Worm (Caenorhabditis elegans): ENCODE data around the gene iffb-1.

The iffb-1 gene

DNA sequence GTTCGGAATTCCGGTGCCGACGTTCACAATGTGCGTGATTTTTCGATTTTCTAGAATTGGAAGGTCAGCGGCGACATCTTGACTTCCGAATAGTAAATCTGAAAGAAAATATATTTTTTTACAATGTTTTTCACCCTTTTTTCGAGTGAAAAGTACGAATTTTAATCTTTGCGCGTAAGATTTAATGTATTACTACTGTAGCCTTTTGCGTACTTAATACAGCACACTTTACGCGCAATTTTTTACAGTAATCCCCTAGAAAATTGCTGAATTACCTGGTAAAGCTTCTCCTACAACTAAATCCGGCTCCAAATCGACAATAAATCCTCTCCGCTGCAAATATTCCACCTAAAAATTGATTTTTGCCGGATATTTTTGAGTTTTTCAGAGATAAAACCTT is 16.2 kb downstream of the iffb-1 start:
- TF ChIP-seq ceh-36 (tag; optimal IDR thresholded peaks at IDR 0.05) = peak; percentile 43
- no peak for TF ChIP-seq scrt-1 (GFP tag; IDR thresholded peaks at IDR 0.05)
- TF ChIP-seq B0310.2 (tag; optimal IDR thresholded peaks at IDR 0.05) = no peak
- TF ChIP-seq hmg-4 (GFP tag; optimal IDR thresholded peaks at IDR 0.05) = no peak
- no peak for TF ChIP-seq sea-1 (GFP tag; conservative IDR thresholded peaks at IDR 0.05)
- no peak for TF ChIP-seq ets-7 (tag; optimal IDR thresholded peaks at IDR 0.05)

DNA sequence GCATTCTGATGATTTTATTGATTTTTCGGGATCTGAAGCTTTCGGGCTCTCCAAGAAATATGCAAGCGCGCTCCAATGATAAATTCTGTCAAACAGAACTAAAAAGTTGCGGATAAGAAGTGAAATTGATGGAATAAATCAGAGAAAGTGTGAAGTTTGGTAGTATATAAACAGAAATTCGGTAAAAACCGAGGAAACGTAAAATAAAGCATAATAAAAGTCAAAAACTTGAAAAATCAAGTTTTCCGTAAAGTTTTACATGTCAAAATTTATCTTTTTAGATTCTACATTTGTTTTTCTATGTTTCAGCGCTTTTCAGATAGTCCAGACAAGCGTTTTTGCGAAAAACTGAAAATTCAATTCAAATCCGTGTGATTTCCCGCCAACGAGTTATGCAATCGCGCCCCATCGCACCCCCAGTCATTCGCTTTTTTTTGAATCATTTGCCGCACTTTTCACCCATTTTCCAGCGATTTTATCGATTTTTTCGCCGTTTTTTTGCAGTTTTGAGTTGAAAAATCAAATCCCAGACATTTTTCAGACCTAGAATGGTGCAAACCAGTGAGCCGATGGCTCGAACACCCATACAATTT is 16.9 kb downstream of the iffb-1 start, which contains the start of the genes Y54F10BM.13 and ppm-1.D:
TSS of gene Y54F10BM.13 (minus strand) at position 51 of the 593 bp plus-strand sequence.
TSS of gene ppm-1.D (plus strand) at position 540 of the 593 bp plus-strand sequence.
- no peak for TF ChIP-seq ceh-36 (tag; optimal IDR thresholded peaks at IDR 0.05)
- TF ChIP-seq flt-1 (GFP tag; IDR thresholded peaks at IDR 0.05) = no peak
- no peak for TF ChIP-seq sea-1 (GFP tag; conservative IDR thresholded peaks at IDR 0.05)
- no peak for TF ChIP-seq aly-1 (tag; optimal IDR thresholded peaks at IDR 0.05)
- no peak for TF ChIP-seq B0310.2 (tag; optimal IDR thresholded peaks at IDR 0.05)
- TF ChIP-seq tra-4 (tag; optimal IDR thresholded peaks at IDR 0.05) = no peak
- no peak for TF ChIP-seq tbx-37 (GFP tag; conservative IDR thresholded peaks at IDR 0.05)
- TF ChIP-seq tbx-11 (GFP tag; IDR thresholded peaks at IDR 0.05) = no peak
- no peak for TF ChIP-seq pes-1 (GFP tag; IDR thresholded peaks at IDR 0.05)
- no peak for TF ChIP-seq hmbx-1 (tag; optimal IDR thresholded peaks at IDR 0.05)
- TF ChIP-seq ets-7 (tag; optimal IDR thresholded peaks at IDR 0.05) = no peak
- TF ChIP-seq ceh-13 (GFP tag; optimal IDR thresholded peaks at IDR 0.05) = no peak
- TF ChIP-seq F13C5.2 (tag; optimal IDR thresholded peaks at IDR 0.05) = no peak
- TF ChIP-seq hnd-1 (tag; optimal IDR thresholded peaks at IDR 0.05) = no peak
- TF ChIP-seq hmg-4 (GFP tag; optimal IDR thresholded peaks at IDR 0.05) = no peak
- no peak for TF ChIP-seq scrt-1 (GFP tag; IDR thresholded peaks at IDR 0.05)
- TF ChIP-seq ama-1 (optimal IDR thresholded peaks at IDR 0.05) = no peak

DNA sequence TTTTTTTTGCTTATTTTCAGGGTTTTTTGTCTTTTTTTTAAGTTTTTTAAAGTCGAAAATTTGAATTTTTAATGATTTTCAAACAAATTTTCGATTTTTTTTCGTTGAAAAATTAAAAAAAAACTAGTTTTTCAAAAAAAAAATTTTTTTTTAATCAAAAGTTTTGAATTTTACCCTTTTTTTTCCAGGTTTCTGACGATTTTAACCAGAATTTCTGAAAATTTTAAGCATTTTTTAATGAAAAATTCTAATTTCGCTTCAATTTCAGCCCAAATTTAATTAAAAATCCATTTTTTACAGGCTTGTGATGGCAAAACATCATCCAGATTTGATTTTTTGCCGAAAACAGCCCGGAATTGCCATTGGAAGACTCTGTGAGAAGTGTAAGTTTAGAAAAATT is 29.0 kb downstream of the iffb-1 start, which contains the start of gene phf-5:
TSS of gene phf-5 (plus strand) at position 301 of the 400 bp plus-strand sequence.
- no peak for TF ChIP-seq scrt-1 (GFP tag; IDR thresholded peaks at IDR 0.05)
- no peak for TF ChIP-seq sea-1 (GFP tag; conservative IDR thresholded peaks at IDR 0.05)
- no peak for TF ChIP-seq B0310.2 (tag; optimal IDR thresholded peaks at IDR 0.05)
- TF ChIP-seq hmbx-1 (tag; optimal IDR thresholded peaks at IDR 0.05) = no peak
- TF ChIP-seq tra-4 (tag; optimal IDR thresholded peaks at IDR 0.05) = no peak
- no peak for TF ChIP-seq flt-1 (GFP tag; IDR thresholded peaks at IDR 0.05)
- TF ChIP-seq tbx-37 (GFP tag; conservative IDR thresholded peaks at IDR 0.05) = no peak
- TF ChIP-seq ama-1 (optimal IDR thresholded peaks at IDR 0.05) = no peak
- no peak for TF ChIP-seq hmg-4 (GFP tag; optimal IDR thresholded peaks at IDR 0.05)
- TF ChIP-seq ceh-36 (tag; optimal IDR thresholded peaks at IDR 0.05) = no peak
- TF ChIP-seq F13C5.2 (tag; optimal IDR thresholded peaks at IDR 0.05) = no peak
- TF ChIP-seq tbx-11 (GFP tag; IDR thresholded peaks at IDR 0.05) = no peak
- no peak for TF ChIP-seq hnd-1 (tag; optimal IDR thresholded peaks at IDR 0.05)
- TF ChIP-seq aly-1 (tag; optimal IDR thresholded peaks at IDR 0.05) = no peak
- TF ChIP-seq ceh-13 (GFP tag; optimal IDR thresholded peaks at IDR 0.05) = no peak

DNA sequence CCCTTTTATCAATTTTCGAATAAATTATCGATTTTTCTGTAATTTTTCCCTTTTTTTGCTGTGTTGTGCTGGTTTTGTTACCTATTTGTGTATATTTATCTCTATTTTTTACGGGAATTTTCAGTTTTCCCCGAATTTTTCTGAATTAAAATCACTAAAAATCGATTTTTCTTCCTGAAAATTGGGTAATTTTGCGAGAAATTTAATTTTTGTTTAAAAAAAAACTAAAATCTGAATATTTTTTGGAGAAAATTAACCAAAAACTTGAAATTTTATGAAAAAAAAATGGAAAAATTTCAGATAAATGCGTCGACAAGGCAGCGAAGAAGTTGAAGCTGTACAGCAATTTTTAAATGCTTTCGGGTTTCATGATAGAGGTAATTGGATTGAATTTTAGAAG is 33.1 kb downstream of the iffb-1 start, which contains the start of gene gip-1:
TSS of gene gip-1 (plus strand) at position 301 of the 400 bp plus-strand sequence.
- TF ChIP-seq F13C5.2 (tag; optimal IDR thresholded peaks at IDR 0.05) (no peak), tbx-11 (GFP tag; IDR thresholded peaks at IDR 0.05) (no peak), pes-1 (GFP tag; IDR thresholded peaks at IDR 0.05) (no peak), tbx-37 (GFP tag; conservative IDR thresholded peaks at IDR 0.05) (no peak), ama-1 (optimal IDR thresholded peaks at IDR 0.05) (no peak), hnd-1 (tag; optimal IDR thresholded peaks at IDR 0.05) (no peak), flt-1 (GFP tag; IDR thresholded peaks at IDR 0.05) (no peak), ceh-13 (GFP tag; optimal IDR thresholded peaks at IDR 0.05) (no peak), scrt-1 (GFP tag; IDR thresholded peaks at IDR 0.05) (no peak), ceh-36 (tag; optimal IDR thresholded peaks at IDR 0.05) (no peak), hmbx-1 (tag; optimal IDR thresholded peaks at IDR 0.05) (no peak), hmg-4 (GFP tag; optimal IDR thresholded peaks at IDR 0.05) (no peak), tra-4 (tag; optimal IDR thresholded peaks at IDR 0.05) (no peak), aly-1 (tag; optimal IDR thresholded peaks at IDR 0.05) (no peak), sea-1 (GFP tag; conservative IDR thresholded peaks at IDR 0.05) (no peak), B0310.2 (tag; optimal IDR thresholded peaks at IDR 0.05) (no peak), ets-7 (tag; optimal IDR thresholded peaks at IDR 0.05) (no peak)

DNA sequence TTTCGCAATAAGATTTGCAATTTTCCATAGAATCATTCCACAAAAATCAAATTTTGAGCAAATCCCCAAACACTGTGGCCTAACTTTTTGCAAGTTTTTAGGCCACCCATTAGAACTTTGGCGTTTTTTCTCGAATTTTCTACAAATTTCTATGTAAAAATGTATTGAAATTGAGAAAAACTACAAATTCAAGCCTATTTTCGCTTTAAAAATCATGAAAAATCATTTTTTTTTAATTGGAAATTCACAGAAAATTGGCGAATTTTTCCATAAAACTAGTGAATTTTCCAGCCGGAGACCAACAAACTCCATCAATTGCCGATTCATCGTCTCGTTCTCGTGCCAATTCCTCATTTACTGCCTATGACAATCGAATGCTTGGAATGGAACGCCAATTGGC is 35.7 kb downstream of the iffb-1 start:
- TF ChIP-seq aly-1 (tag; optimal IDR thresholded peaks at IDR 0.05) (no peak), ama-1 (optimal IDR thresholded peaks at IDR 0.05) (no peak), sea-1 (GFP tag; conservative IDR thresholded peaks at IDR 0.05) (no peak), ceh-36 (tag; optimal IDR thresholded peaks at IDR 0.05) (no peak), hnd-1 (tag; optimal IDR thresholded peaks at IDR 0.05) (no peak), hmbx-1 (tag; optimal IDR thresholded peaks at IDR 0.05) (no peak), tbx-37 (GFP tag; conservative IDR thresholded peaks at IDR 0.05) (no peak), pes-1 (GFP tag; IDR thresholded peaks at IDR 0.05) (no peak), tbx-11 (GFP tag; IDR thresholded peaks at IDR 0.05) (no peak), scrt-1 (GFP tag; IDR thresholded peaks at IDR 0.05) (no peak), ceh-13 (GFP tag; optimal IDR thresholded peaks at IDR 0.05) (no peak)

DNA sequence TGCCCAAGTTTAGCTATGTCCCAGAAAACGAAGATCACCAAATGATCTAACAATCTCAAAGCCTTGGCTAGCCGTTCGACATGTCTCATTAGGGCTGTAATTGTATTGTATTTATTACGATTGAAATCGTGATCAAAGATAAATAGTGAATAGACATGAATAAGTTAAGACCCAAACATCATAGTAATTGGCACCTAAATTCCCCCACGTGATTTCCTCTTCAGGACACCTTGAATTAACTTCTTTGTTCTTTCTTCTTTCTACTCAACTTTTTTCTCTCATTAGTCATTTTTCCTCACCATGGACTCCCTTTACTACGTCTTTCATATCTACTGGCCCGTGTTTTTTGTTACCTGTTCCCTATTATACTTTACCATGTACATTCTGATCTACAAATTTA is 48.4 kb downstream of the iffb-1 start, which contains the start of gene srd-69:
TSS of gene srd-69 (plus strand) at position 301 of the 400 bp plus-strand sequence.
- TF ChIP-seq B0310.2 (tag; optimal IDR thresholded peaks at IDR 0.05) = no peak
- no peak for TF ChIP-seq tbx-37 (GFP tag; conservative IDR thresholded peaks at IDR 0.05)
- TF ChIP-seq hnd-1 (tag; optimal IDR thresholded peaks at IDR 0.05) = no peak
- no peak for TF ChIP-seq aly-1 (tag; optimal IDR thresholded peaks at IDR 0.05)
- no peak for TF ChIP-seq pes-1 (GFP tag; IDR thresholded peaks at IDR 0.05)
- TF ChIP-seq flt-1 (GFP tag; IDR thresholded peaks at IDR 0.05) = no peak
- no peak for TF ChIP-seq ets-7 (tag; optimal IDR thresholded peaks at IDR 0.05)
- TF ChIP-seq ceh-36 (tag; optimal IDR thresholded peaks at IDR 0.05) = no peak
- no peak for TF ChIP-seq sea-1 (GFP tag; conservative IDR thresholded peaks at IDR 0.05)
- TF ChIP-seq hmg-4 (GFP tag; optimal IDR thresholded peaks at IDR 0.05) = no peak
- TF ChIP-seq tra-4 (tag; optimal IDR thresholded peaks at IDR 0.05) = no peak
- TF ChIP-seq scrt-1 (GFP tag; IDR thresholded peaks at IDR 0.05) = no peak

DNA sequence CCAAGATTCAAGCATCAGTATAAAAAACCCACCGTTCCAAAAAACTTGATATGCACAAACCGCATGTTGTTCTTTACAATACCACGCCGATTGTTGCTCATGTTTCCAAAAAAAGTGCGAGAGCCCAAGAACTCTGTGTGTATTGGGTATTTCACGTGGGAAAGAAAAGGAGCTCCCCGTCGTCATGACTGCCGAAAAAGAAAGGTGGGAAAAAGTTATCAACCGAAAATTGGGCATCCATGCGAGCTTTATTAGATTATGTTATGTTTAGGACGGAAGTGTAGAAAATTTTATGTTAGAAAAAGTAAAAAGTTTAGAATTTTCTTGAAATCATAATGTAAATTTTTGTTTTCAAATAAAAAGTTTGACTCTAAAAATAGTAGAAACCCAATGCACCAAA is 54.2 kb downstream of the iffb-1 start, which contains the start of gene H04J21.4:
TSS of gene H04J21.4 (minus strand) at position 101 of the 400 bp plus-strand sequence.
- no peak for TF ChIP-seq hnd-1 (tag; optimal IDR thresholded peaks at IDR 0.05)
- TF ChIP-seq ama-1 (optimal IDR thresholded peaks at IDR 0.05) = no peak
- TF ChIP-seq tra-4 (tag; optimal IDR thresholded peaks at IDR 0.05) = no peak
- TF ChIP-seq scrt-1 (GFP tag; IDR thresholded peaks at IDR 0.05) = no peak
- no peak for TF ChIP-seq pes-1 (GFP tag; IDR thresholded peaks at IDR 0.05)
- TF ChIP-seq ets-7 (tag; optimal IDR thresholded peaks at IDR 0.05) = no peak
- TF ChIP-seq flt-1 (GFP tag; IDR thresholded peaks at IDR 0.05) = no peak
- TF ChIP-seq tbx-37 (GFP tag; conservative IDR thresholded peaks at IDR 0.05) = no peak
- no peak for TF ChIP-seq F13C5.2 (tag; optimal IDR thresholded peaks at IDR 0.05)
- TF ChIP-seq B0310.2 (tag; optimal IDR thresholded peaks at IDR 0.05) = no peak
- TF ChIP-seq hmbx-1 (tag; optimal IDR thresholded peaks at IDR 0.05) = no peak
- no peak for TF ChIP-seq aly-1 (tag; optimal IDR thresholded peaks at IDR 0.05)
- TF ChIP-seq tbx-11 (GFP tag; IDR thresholded peaks at IDR 0.05) = no peak
- TF ChIP-seq ceh-36 (tag; optimal IDR thresholded peaks at IDR 0.05) = no peak
- TF ChIP-seq sea-1 (GFP tag; conservative IDR thresholded peaks at IDR 0.05) = no peak
- TF ChIP-seq ceh-13 (GFP tag; optimal IDR thresholded peaks at IDR 0.05) = no peak
- no peak for TF ChIP-seq hmg-4 (GFP tag; optimal IDR thresholded peaks at IDR 0.05)
